Fruit fly (Drosophila melanogaster): ENCODE results near the gene cindr.
A peak's percentile ranks its signal among the peaks of the same experiment; 100 is the strongest.

cindr gene

dm6 chr3R:30802115-30802682, 6.2 kb upstream of the cindr start:
- no peak for TF ChIP-seq CG14711 (tag; optimal IDR thresholded peaks at IDR 0.05)
- peak; percentile 18 for TF ChIP-seq cic (GFP tag; optimal IDR thresholded peaks at IDR 0.05)
- no peak for TF ChIP-seq tj (GFP tag; optimal IDR thresholded peaks at IDR 0.05)
- peak; percentile 23 for TF ChIP-seq CG7045 (GFP tag; optimal IDR thresholded peaks at IDR 0.05)
- TF ChIP-seq CG11617 (GFP tag; optimal IDR thresholded peaks at IDR 0.05) = no peak
- TF ChIP-seq CG7101 (tag; optimal IDR thresholded peaks at IDR 0.05) = no peak
- no peak for TF ChIP-seq Mnt (GFP tag; optimal IDR thresholded peaks at IDR 0.05)
- no peak for TF ChIP-seq CG1620 (GFP tag; optimal IDR thresholded peaks at IDR 0.05)
- TF ChIP-seq bab1 (GFP tag; optimal IDR thresholded peaks at IDR 0.05) = no peak
- TF ChIP-seq toe (GFP tag; optimal IDR thresholded peaks at IDR 0.05) = no peak
- TF ChIP-seq CG5204 (GFP tag; optimal IDR thresholded peaks at IDR 0.05) = no peak

dm6 chr3R:30802779-30803178, 5.6 kb upstream of the cindr start:
- TF ChIP-seq cnc (optimal IDR thresholded peaks at IDR 0.05) (no peak), CG12768 (GFP tag; optimal IDR thresholded peaks at IDR 0.05) (peak; percentile 75), CG5204 (GFP tag; optimal IDR thresholded peaks at IDR 0.05) (peak; percentile 54), CG33017 (tag; optimal IDR thresholded peaks at IDR 0.05) (peak; percentile 75), toe (GFP tag; optimal IDR thresholded peaks at IDR 0.05) (peak; percentile 74), CG7101 (tag; optimal IDR thresholded peaks at IDR 0.05) (peak; percentile 87), CG7045 (GFP tag; optimal IDR thresholded peaks at IDR 0.05) (peak; percentile 89), Hr96 (GFP tag; optimal IDR thresholded peaks at IDR 0.05) (peak; percentile 48), Clk (GFP tag; optimal IDR thresholded peaks at IDR 0.05) (peak; percentile 74), pad (GFP tag; optimal IDR thresholded peaks at IDR 0.05) (peak; percentile 57), bab1 (GFP tag; optimal IDR thresholded peaks at IDR 0.05) (no peak), CG14711 (tag; optimal IDR thresholded peaks at IDR 0.05) (peak; percentile 47), Crg-1 (GFP tag; optimal IDR thresholded peaks at IDR 0.05) (peak; percentile 91), CG11617 (GFP tag; optimal IDR thresholded peaks at IDR 0.05) (peak; percentile 67), Mnt (GFP tag; optimal IDR thresholded peaks at IDR 0.05) (peak; percentile 15), ovo (GFP tag; optimal IDR thresholded peaks at IDR 0.05) (peak; percentile 90), kay (GFP tag; ENCODE audit: borderline replicate concordance) (peak; percentile 98), CG1620 (GFP tag; optimal IDR thresholded peaks at IDR 0.05) (peak; percentile 84), tj (GFP tag; optimal IDR thresholded peaks at IDR 0.05) (no peak), cic (GFP tag; optimal IDR thresholded peaks at IDR 0.05) (no peak)

dm6 chr3R:30803212-30803814, 5.1 kb upstream of the cindr start:
- TF ChIP-seq ovo (GFP tag; optimal IDR thresholded peaks at IDR 0.05) = no peak
- no peak for TF ChIP-seq Crg-1 (GFP tag; optimal IDR thresholded peaks at IDR 0.05)
- TF ChIP-seq CG12768 (GFP tag; optimal IDR thresholded peaks at IDR 0.05) = peak; percentile 42
- TF ChIP-seq pad (GFP tag; optimal IDR thresholded peaks at IDR 0.05) = no peak
- TF ChIP-seq bab1 (GFP tag; optimal IDR thresholded peaks at IDR 0.05) = no peak
- TF ChIP-seq tj (GFP tag; optimal IDR thresholded peaks at IDR 0.05) = peak; percentile 99
- TF ChIP-seq CG1620 (GFP tag; optimal IDR thresholded peaks at IDR 0.05) = no peak

dm6 chr3R:30803815-30804515, 4.5 kb upstream of the cindr start:
- TF ChIP-seq Hr96 (GFP tag; optimal IDR thresholded peaks at IDR 0.05) (peak; percentile 47), CG1620 (GFP tag; optimal IDR thresholded peaks at IDR 0.05) (no peak), cnc (optimal IDR thresholded peaks at IDR 0.05) (peak; percentile 3 to 59), tj (GFP tag; optimal IDR thresholded peaks at IDR 0.05) (peak; percentile 94), toe (GFP tag; optimal IDR thresholded peaks at IDR 0.05) (peak; percentile 64), cic (GFP tag; optimal IDR thresholded peaks at IDR 0.05) (peak; percentile 62), CG12768 (GFP tag; optimal IDR thresholded peaks at IDR 0.05) (peak; percentile 15), Clk (GFP tag; optimal IDR thresholded peaks at IDR 0.05) (peak; percentile 42), CG7045 (GFP tag; optimal IDR thresholded peaks at IDR 0.05) (peak; percentile 66), Crg-1 (GFP tag; optimal IDR thresholded peaks at IDR 0.05) (no peak), bab1 (GFP tag; optimal IDR thresholded peaks at IDR 0.05) (peak; percentile 54), kay (GFP tag; ENCODE audit: borderline replicate concordance) (peak; percentile 90), ovo (GFP tag; optimal IDR thresholded peaks at IDR 0.05) (peak; percentile 34), pad (GFP tag; optimal IDR thresholded peaks at IDR 0.05) (peak; percentile 47), CG14711 (tag; optimal IDR thresholded peaks at IDR 0.05) (peak; percentile 50), CG33017 (tag; optimal IDR thresholded peaks at IDR 0.05) (peak; percentile 32), CG11617 (GFP tag; optimal IDR thresholded peaks at IDR 0.05) (peak; percentile 81), CG7101 (tag; optimal IDR thresholded peaks at IDR 0.05) (peak; percentile 57), CG5204 (GFP tag; optimal IDR thresholded peaks at IDR 0.05) (peak; percentile 68), Mnt (GFP tag; optimal IDR thresholded peaks at IDR 0.05) (no peak)

dm6 chr3R:30805196-30805595, 3.2 kb upstream of the cindr start:
- TF ChIP-seq tj (GFP tag; optimal IDR thresholded peaks at IDR 0.05) (no peak), CG7101 (tag; optimal IDR thresholded peaks at IDR 0.05) (peak; percentile 13), CG5204 (GFP tag; optimal IDR thresholded peaks at IDR 0.05) (peak; percentile 12), CG7045 (GFP tag; optimal IDR thresholded peaks at IDR 0.05) (peak; percentile 3), CG14711 (tag; optimal IDR thresholded peaks at IDR 0.05) (peak; percentile 20), toe (GFP tag; optimal IDR thresholded peaks at IDR 0.05) (peak; percentile 7)

Measured in whole organism, adult.